Fruit fly (Drosophila melanogaster) S2 (cell line): ENCODE results near the gene CG10237.

Experiments used
- CG8478 ChIP-seq: fragments of >200 bp; optimal IDR thresholded peaks from 2 replicates; lab custom pipeline; 2018
- CTCF ChIP-seq, 2 experiments: fragments of >200 bp; optimal IDR thresholded peaks; 2 replicates each; lab custom pipeline; 2018

DNA sequence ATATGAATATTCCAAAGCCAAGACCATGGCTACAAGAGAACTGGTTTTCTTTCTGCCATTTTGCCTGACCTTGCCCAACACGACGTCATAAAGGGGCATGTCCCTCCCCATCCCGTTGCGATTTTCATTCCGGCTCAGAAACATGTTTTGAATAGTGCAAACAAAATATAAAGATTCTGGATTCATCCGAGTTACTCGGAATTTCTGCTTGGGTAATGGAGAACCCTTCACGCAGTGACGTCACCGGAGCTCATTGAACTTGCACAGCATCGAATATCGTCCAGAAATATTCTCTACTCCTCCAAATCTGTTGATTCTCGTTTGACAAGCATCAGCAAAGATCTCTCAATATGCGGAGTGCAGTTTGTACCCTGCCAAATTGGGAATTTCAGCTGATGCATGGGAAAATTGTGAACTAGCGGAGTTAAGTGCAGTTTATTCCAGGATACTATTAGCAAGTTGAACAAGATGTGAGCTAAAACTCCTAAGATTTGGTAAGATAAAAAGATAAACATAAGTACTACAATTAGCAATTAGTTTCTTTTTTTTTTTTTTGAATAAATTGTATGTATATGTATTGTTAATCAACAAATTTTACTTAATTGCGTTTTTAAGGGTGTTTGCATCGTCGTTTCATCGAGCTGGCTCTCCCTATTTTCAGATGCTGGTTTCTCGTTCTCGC, 11.7 kb upstream of the CG10237 start, which contains the start of gene CG10026:
- TF ChIP-seq CTCF (optimal IDR thresholded peaks at IDR 0.05; lab: Kevin White, UChicago), result no peak
- no peak for TF ChIP-seq CG8478 (lab: Kevin White, UChicago)
